Worm (Caenorhabditis elegans): ENCODE data around the gene T19H5.7.

Gene T19H5.7

ce11 chrII:9487337-9487950 is 7.5 kb upstream of the T19H5.7 start, which contains the start of gene T19H5.4 (continued):
- TF ChIP-seq hif-1 (tag; optimal IDR thresholded peaks at IDR 0.05) (peak in 1 of 2 experiments; percentile 64), aly-2 (tag; optimal IDR thresholded peaks at IDR 0.05) (no peak), lin-15B (tag; optimal IDR thresholded peaks at IDR 0.05) (no peak), egl-43 (GFP tag; IDR thresholded peaks at IDR 0.05) (0 out of 2 replicates have a peak, but pooled peaks have one; percentile 19), tra-1 (GFP tag; IDR thresholded peaks at IDR 0.05) (peak; percentile 46; the same call in 1 of the 2 replicates), hlh-11 (tag; optimal IDR thresholded peaks at IDR 0.05) (peak; percentile 96), ceh-32 (tag; optimal IDR thresholded peaks at IDR 0.05; ENCODE audit: poor library complexity) (no peak), dpl-1 (GFP tag; optimal IDR thresholded peaks at IDR 0.05) (no peak), nhr-11 (tag; optimal IDR thresholded peaks at IDR 0.05) (peak; percentile 48), unc-130 (GFP tag; optimal IDR thresholded peaks at IDR 0.05) (no peak), hlh-30 (tag; optimal IDR thresholded peaks at IDR 0.05; ENCODE audit: insufficient read depth) (peak; percentile 92), saeg-2 (GFP tag; IDR thresholded peaks at IDR 0.05) (0 out of 2 replicates have a peak, but pooled peaks have one; percentile 32), zip-2 (tag; optimal IDR thresholded peaks at IDR 0.05) (no peak), daf-12 (tag; optimal IDR thresholded peaks at IDR 0.05) (no peak), madf-9 (GFP tag; conservative IDR thresholded peaks at IDR 0.05) (peak; percentile 38; the same call in 1 of the 2 replicates), mdl-1 (tag; optimal IDR thresholded peaks at IDR 0.05) (peak in 1 of 2 experiments; percentile 78), daf-19 (GFP tag; conservative IDR thresholded peaks at IDR 0.05) (no peak), Y5F2A.4 (GFP tag; optimal IDR thresholded peaks at IDR 0.05) (no peak), ceh-20 (GFP tag; IDR thresholded peaks at IDR 0.05) (peak; percentile 65; the same call in 1 of the 2 replicates), unc-39 (tag; optimal IDR thresholded peaks at IDR 0.05) (no peak), T20F7.1 (GFP tag; optimal IDR thresholded peaks at IDR 0.05) (no peak), ceh-62 (tag; optimal IDR thresholded peaks at IDR 0.05) (no peak), zfp-2 (tag; optimal IDR thresholded peaks at IDR 0.05) (no peak), unc-62 (GFP tag; optimal IDR thresholded peaks at IDR 0.05 in 1 of 2) (peak in 1 of 2 experiments; percentile 74), unc-62 (tag; optimal IDR thresholded peaks at IDR 0.05) (no peak), nhr-48 (tag; optimal IDR thresholded peaks at IDR 0.05) (peak; percentile 76), pha-4 (GFP tag; IDR thresholded peaks at IDR 0.05) (0 out of 2 replicates have a peak, but pooled peaks have one; percentile 50), pha-4 (tag; optimal IDR thresholded peaks at IDR 0.05) (no peak), nhr-111 (GFP tag; optimal IDR thresholded peaks at IDR 0.05) (no peak), Y48G9A.11 (GFP tag; IDR thresholded peaks at IDR 0.05) (no peak), cey-2 (tag; optimal IDR thresholded peaks at IDR 0.05; ENCODE audit: borderline replicate concordance, insufficient read depth) (no peak), daf-8 (GFP tag; IDR thresholded peaks at IDR 0.05) (no peak), ztf-7 (tag; optimal IDR thresholded peaks at IDR 0.05) (no peak), spr-1 (tag; optimal IDR thresholded peaks at IDR 0.05) (no peak), ceh-28 (tag; optimal IDR thresholded peaks at IDR 0.05) (no peak), mes-2 (tag; optimal IDR thresholded peaks at IDR 0.05; ENCODE audit: poor library complexity, severe bottlenecking) (peak; percentile 48), dmd-8 (GFP tag; IDR thresholded peaks at IDR 0.05) (no peak), F10B5.3 (tag; optimal IDR thresholded peaks at IDR 0.05) (no peak), ZK546.5 (tag; optimal IDR thresholded peaks at IDR 0.05) (no peak), pqm-1 (tag; optimal IDR thresholded peaks at IDR 0.05) (peak; percentile 41), lin-29 (GFP tag; IDR thresholded peaks at IDR 0.05) (no peak), lin-39 (tag; optimal IDR thresholded peaks at IDR 0.05) (no peak), mep-1 (tag; optimal IDR thresholded peaks at IDR 0.05) (peak; percentile 67), nhr-237 (tag; optimal IDR thresholded peaks at IDR 0.05) (no peak), lin-1 (GFP tag; IDR thresholded peaks at IDR 0.05) (peak; percentile 64; the same call in 1 of the 2 replicates), fkh-10 (GFP tag; optimal IDR thresholded peaks at IDR 0.05) (no peak), skn-1 (tag; optimal IDR thresholded peaks at IDR 0.05) (no peak), nhr-28 (tag; optimal IDR thresholded peaks at IDR 0.05) (peak; percentile 78), dve-1 (tag; optimal IDR thresholded peaks at IDR 0.05; ENCODE audit: insufficient read depth) (peak; percentile 79), lir-3 (tag; optimal IDR thresholded peaks at IDR 0.05) (no peak)
